Fruit fly (Drosophila melanogaster) whole organism, pupa: ENCODE data around the gene CG15772.

ENCODE experiments used
- CG10348 ChIP-seq: fragments of 200-800 bp; sonication (Bioruptor generic); IDR thresholded peaks from 2 replicates; pipeline ENCODE4 v1.3.6; 2022; ENCODE audit warnings: missing biosample characterization, missing genetic modification characterization
- CG12605 ChIP-seq: fragments of 200-800 bp; sonication (Bioruptor generic); IDR thresholded peaks from 2 replicates; pipeline ENCODE4 v1.3.6; 2022; ENCODE audit warnings: missing biosample characterization, missing genetic modification characterization
- CG13204 ChIP-seq: fragments of 200-800 bp; sonication (Bioruptor generic); optimal IDR thresholded peaks from 2 replicates; lab custom pipeline; 2018; ENCODE audit warnings: missing biosample characterization, mild to moderate bottlenecking, missing genetic modification characterization, moderate library complexity
- CG17806 ChIP-seq: fragments of 200-800 bp; sonication (Bioruptor generic); optimal IDR thresholded peaks from 2 replicates; lab custom pipeline; 2018; ENCODE audit warnings: missing biosample characterization, mild to moderate bottlenecking, missing genetic modification characterization, moderate library complexity
- CG34367 ChIP-seq: fragments of 200-800 bp; sonication (Bioruptor generic); optimal IDR thresholded peaks from 2 replicates; lab custom pipeline; 2018; ENCODE audit warnings: missing biosample characterization, mild to moderate bottlenecking, missing genetic modification characterization
- CG8159 ChIP-seq: fragments of 200-800 bp; sonication (Bioruptor generic); optimal IDR thresholded peaks from 3 replicates; lab custom pipeline; 2018; ENCODE audit warnings: missing biosample characterization, mild to moderate bottlenecking, missing genetic modification characterization, moderate library complexity
- CG8301 ChIP-seq: fragments of 200-800 bp; sonication (Bioruptor generic); optimal IDR thresholded peaks from 2 replicates; lab custom pipeline; 2018; ENCODE audit warnings: missing biosample characterization, mild to moderate bottlenecking, missing genetic modification characterization
- Ets98B ChIP-seq: fragments of 200-800 bp; sonication (Bioruptor generic); IDR thresholded peaks from 2 replicates; pipeline ENCODE4 v1.3.6; 2022; ENCODE audit warnings: missing biosample characterization, missing genetic modification characterization
- Pif1B ChIP-seq: fragments of 200-800 bp; sonication (Bioruptor generic); optimal IDR thresholded peaks from 3 replicates; lab custom pipeline; 2016; ENCODE audit warnings: missing biosample characterization, missing genetic modification characterization
- fd96Ca ChIP-seq: fragments of 200-800 bp; sonication (Bioruptor generic); IDR thresholded peaks from 3 replicates; pipeline ENCODE4 v1.3.6; 2022; ENCODE audit warnings: missing biosample characterization, missing genetic modification characterization
- gl ChIP-seq: fragments of 200-800 bp; sonication (Bioruptor generic); optimal IDR thresholded peaks from 2 replicates; lab custom pipeline; 2018; ENCODE audit warnings: missing biosample characterization, mild to moderate bottlenecking, missing genetic modification characterization
- rn ChIP-seq: fragments of 200-800 bp; sonication (Bioruptor generic); IDR thresholded peaks from 2 replicates; pipeline ENCODE4 v1.3.6; 2022; ENCODE audit warnings: missing biosample characterization, missing genetic modification characterization

dm6 chrX:5754837-5755828, 3.1 kb downstream of the CG15772 start, which contains the start of the genes lin-52 and CG15771:
- TF ChIP-seq CG17806 (tag; lab: Kevin White, UChicago) (peak; percentile 91), CG12605 (GFP tag; lab: Robert Waterston, UW) (peak; percentile 90), CG10348 (GFP tag; lab: Robert Waterston, UW) (peak; percentile 87), CG13204 (peak; percentile 100), Ets98B (GFP tag; lab: Robert Waterston, UW) (peak; percentile 92), CG8301 (tag; lab: Kevin White, UChicago) (peak; percentile 96), CG8159 (tag; lab: Kevin White, UChicago) (peak; percentile 96), gl (peak; percentile 90), CG34367 (tag; lab: Kevin White, UChicago) (peak; percentile 92), fd96Ca (GFP tag; lab: Robert Waterston, UW) (peak; percentile 97), Pif1B (peak; percentile 94), rn (peak; percentile 77)
